Fruit fly (Drosophila melanogaster) whole organism, embryonic: ENCODE data around the gene CAH7.

Experiments
- Ada2b ChIP-seq: fragments of 200-800 bp; sonication (Bioruptor generic); IDR thresholded peaks from 2 replicates; pipeline ENCODE4 v1.3.6; 2022; ENCODE audit warnings: missing biosample characterization, missing genetic modification characterization
- Antp ChIP-seq: fragments of 200-800 bp; sonication (Bioruptor generic); optimal IDR thresholded peaks from 3 replicates; lab custom pipeline; 2016; ENCODE audit warnings: missing biosample characterization, missing genetic modification characterization
- Atf6 ChIP-seq: fragments of 200-800 bp; sonication (Bioruptor generic); IDR thresholded peaks from 2 replicates; pipeline ENCODE4 v1.3.6; 2022; ENCODE audit warnings: missing biosample characterization, missing genetic modification characterization
- C15 ChIP-seq: fragments of 200-800 bp; sonication (Bioruptor generic); IDR thresholded peaks from 3 replicates; pipeline ENCODE4 v1.3.6; 2022; ENCODE audit warnings: missing biosample characterization, missing genetic modification characterization
- CG1024 ChIP-seq: fragments of 200-800 bp; sonication (Bioruptor generic); IDR thresholded peaks from 2 replicates; pipeline ENCODE4 v1.3.6; 2022; ENCODE audit warnings: missing biosample characterization, missing genetic modification characterization
- CG14014 ChIP-seq: fragments of 200-800 bp; sonication (Bioruptor generic); IDR thresholded peaks from 2 replicates; pipeline ENCODE4 v1.3.6; 2022; ENCODE audit warnings: missing biosample characterization, missing genetic modification characterization
- CG16863 ChIP-seq: fragments of 200-800 bp; sonication (Bioruptor generic); optimal IDR thresholded peaks from 3 replicates; lab custom pipeline; 2016; ENCODE audit warnings: missing biosample characterization, missing genetic modification characterization
- CG2199 ChIP-seq: fragments of 200-800 bp; sonication (Bioruptor generic); IDR thresholded peaks from 3 replicates; pipeline ENCODE4 v1.3.6; 2022; ENCODE audit warnings: missing biosample characterization, missing genetic modification characterization
- CG30020 ChIP-seq: fragments of 200-800 bp; optimal IDR thresholded peaks from 2 replicates; lab custom pipeline; 2019; ENCODE audit warnings: missing biosample characterization, mild to moderate bottlenecking, missing genetic modification characterization, moderate library complexity
- CG34422 ChIP-seq: fragments of 200-800 bp; sonication (Bioruptor generic); IDR thresholded peaks from 3 replicates; pipeline ENCODE4 v1.3.6; 2022; ENCODE audit warnings: missing biosample characterization, missing genetic modification characterization
- CG5245 ChIP-seq: fragments of 200-800 bp; sonication (Bioruptor generic); optimal IDR thresholded peaks from 3 replicates; lab custom pipeline; 2016; ENCODE audit warnings: missing biosample characterization, missing genetic modification characterization
- CG6175 ChIP-seq: fragments of 200-800 bp; sonication (Bioruptor generic); IDR thresholded peaks from 3 replicates; pipeline ENCODE4 v1.3.6; 2022; ENCODE audit warnings: missing biosample characterization, missing genetic modification characterization
- CG6791 ChIP-seq: fragments of 200-800 bp; sonication (Bioruptor generic); IDR thresholded peaks from 3 replicates; pipeline ENCODE4 v1.3.6; 2022; ENCODE audit warnings: missing biosample characterization, missing genetic modification characterization; ENCODE audit not compliant: partially characterized antibody
- CG6854 ChIP-seq: fragments of 200-800 bp; sonication (Bioruptor generic); optimal IDR thresholded peaks from 3 replicates; lab custom pipeline; 2017; ENCODE audit warnings: missing biosample characterization, mild to moderate bottlenecking, missing genetic modification characterization
- CG7987 ChIP-seq: fragments of 200-800 bp; sonication (Bioruptor generic); optimal IDR thresholded peaks from 2 replicates; lab custom pipeline; 2018; ENCODE audit warnings: missing biosample characterization, mild to moderate bottlenecking, missing genetic modification characterization, moderate library complexity
- CG8089 ChIP-seq: fragments of 200-800 bp; sonication (Bioruptor generic); optimal IDR thresholded peaks from 3 replicates; lab custom pipeline; 2016; ENCODE audit warnings: missing biosample characterization, missing genetic modification characterization
- CG8281 ChIP-seq: fragments of 200-800 bp; sonication (Bioruptor generic); optimal IDR thresholded peaks from 2 replicates; lab custom pipeline; 2018; ENCODE audit warnings: missing biosample characterization, mild to moderate bottlenecking, missing genetic modification characterization, moderate library complexity
- CG8388 ChIP-seq: fragments of 200-800 bp; sonication (Bioruptor generic); optimal IDR thresholded peaks from 2 replicates; lab custom pipeline; 2019; ENCODE audit warnings: missing biosample characterization, mild to moderate bottlenecking, missing genetic modification characterization, moderate library complexity
- D19B ChIP-seq: fragments of 200-800 bp; sonication (Bioruptor generic); optimal IDR thresholded peaks from 2 replicates; lab custom pipeline; 2017; ENCODE audit warnings: missing biosample characterization, mild to moderate bottlenecking, missing genetic modification characterization
- Dip3 ChIP-seq: fragments of 200-800 bp; sonication (Bioruptor generic); optimal IDR thresholded peaks from 3 replicates; lab custom pipeline; 2016; ENCODE audit warnings: missing biosample characterization, missing genetic modification characterization
- Doc2 ChIP-seq: fragments of 200-800 bp; sonication (Bioruptor generic); IDR thresholded peaks from 2 replicates; pipeline ENCODE4 v1.3.6; 2022; ENCODE audit warnings: missing biosample characterization, missing genetic modification characterization
- Doc3 ChIP-seq: fragments of 200-800 bp; sonication (Bioruptor generic); IDR thresholded peaks from 3 replicates; pipeline ENCODE4 v1.3.6; 2022; ENCODE audit warnings: missing biosample characterization, missing genetic modification characterization; ENCODE audit not compliant: partially characterized antibody
- Elba2 ChIP-seq: fragments of 200-800 bp; sonication (Bioruptor generic); optimal IDR thresholded peaks from 3 replicates; lab custom pipeline; 2016; ENCODE audit warnings: missing biosample characterization, missing genetic modification characterization
- MBD-R2 ChIP-seq: fragments of 200-800 bp; sonication (Bioruptor generic); IDR thresholded peaks from 2 replicates; pipeline ENCODE4 v1.3.6; 2022; ENCODE audit warnings: missing biosample characterization, missing genetic modification characterization
- Mrtf ChIP-seq: fragments of 200-800 bp; sonication (Bioruptor generic); IDR thresholded peaks from 3 replicates; pipeline ENCODE4 v1.3.6; 2022; ENCODE audit warnings: missing biosample characterization, missing genetic modification characterization
- NFAT ChIP-seq: fragments of 200-800 bp; sonication (Bioruptor generic); IDR thresholded peaks from 2 replicates; pipeline ENCODE4 v1.3.6; 2022; ENCODE audit warnings: missing biosample characterization, missing genetic modification characterization
- Oaz ChIP-seq: fragments of 200-800 bp; sonication (Bioruptor generic); IDR thresholded peaks from 2 replicates; pipeline ENCODE4 v1.3.6; 2022; ENCODE audit warnings: missing biosample characterization, missing genetic modification characterization
- Pdp1 ChIP-seq, 2 experiments: fragments of 200-800 bp; sonication (Bioruptor generic); optimal IDR thresholded peaks; 3 replicates each; lab custom pipeline; 2016; ENCODE audit warnings: missing biosample characterization in 2 of 2, missing genetic modification characterization in 2 of 2, mild to moderate bottlenecking in 1 of 2, moderate library complexity in 1 of 2
- Six4 ChIP-seq: fragments of 200-800 bp; sonication (Bioruptor generic); optimal IDR thresholded peaks from 2 replicates; lab custom pipeline; 2016; ENCODE audit warnings: missing biosample characterization, missing genetic modification characterization
- Spps ChIP-seq: fragments of 200-800 bp; sonication (Bioruptor generic); optimal IDR thresholded peaks from 2 replicates; lab custom pipeline; 2018; ENCODE audit warnings: missing biosample characterization, mild to moderate bottlenecking, missing genetic modification characterization
- Sry-β ChIP-seq: fragments of 200-800 bp; sonication (Bioruptor generic); optimal IDR thresholded peaks from 2 replicates; lab custom pipeline; 2018; ENCODE audit warnings: missing biosample characterization, mild to moderate bottlenecking, missing genetic modification characterization, moderate library complexity
- Sry-δ ChIP-seq: fragments of 200-800 bp; sonication (Bioruptor generic); optimal IDR thresholded peaks from 2 replicates; lab custom pipeline; 2016; ENCODE audit warnings: missing biosample characterization, missing genetic modification characterization
- br ChIP-seq: fragments of >200 bp; optimal IDR thresholded peaks from 2 replicates; lab custom pipeline; 2017
- caup ChIP-seq: fragments of 200-800 bp; sonication (Bioruptor generic); optimal IDR thresholded peaks from 3 replicates; lab custom pipeline; 2017; ENCODE audit warnings: missing biosample characterization, mild to moderate bottlenecking, missing genetic modification characterization, moderate library complexity; ENCODE audit not compliant: severe bottlenecking
- chm ChIP-seq: fragments of 200-800 bp; sonication (Bioruptor generic); IDR thresholded peaks from 2 replicates; pipeline ENCODE4 v1.3.6; 2022; ENCODE audit warnings: missing biosample characterization, missing genetic modification characterization
- dati ChIP-seq: fragments of 200-800 bp; sonication (Bioruptor generic); IDR thresholded peaks from 2 replicates; pipeline ENCODE4 v1.3.6; 2022; ENCODE audit warnings: missing biosample characterization, missing genetic modification characterization
- dimm ChIP-seq: fragments of 200-800 bp; sonication (Bioruptor generic); IDR thresholded peaks from 2 replicates; pipeline ENCODE4 v1.3.6; 2022; ENCODE audit warnings: missing biosample characterization, missing genetic modification characterization
- ewg ChIP-seq: fragments of 200-800 bp; sonication (Bioruptor generic); optimal IDR thresholded peaks from 3 replicates; lab custom pipeline; 2017; ENCODE audit warnings: mild to moderate bottlenecking, missing biosample characterization, missing genetic modification reagents, missing genetic modification characterization
- gce ChIP-seq: fragments of 200-800 bp; sonication (Bioruptor generic); IDR thresholded peaks from 3 replicates; pipeline ENCODE4 v1.3.6; 2022; ENCODE audit warnings: missing biosample characterization, missing genetic modification characterization
- hkb ChIP-seq, 2 experiments: fragments of 200-800 bp in 1 of 2; fragments of >200 bp in 1 of 2; sonication (Bioruptor generic) in 1 of 2; IDR thresholded peaks in 1 of 2; optimal IDR thresholded peaks in 1 of 2; 2 replicates each; pipeline versions ENCODE4 v1.3.6 to Lab custom; 2017 to 2022; ENCODE audit warnings: missing biosample characterization in 1 of 2, missing genetic modification characterization in 1 of 2
- klu ChIP-seq: fragments of 200-800 bp; sonication (Bioruptor generic); IDR thresholded peaks from 2 replicates; pipeline ENCODE4 v1.3.6; 2022; ENCODE audit warnings: missing biosample characterization, missing genetic modification characterization
- nau ChIP-seq: fragments of 200-800 bp; sonication (Bioruptor generic); optimal IDR thresholded peaks from 3 replicates; lab custom pipeline; 2017; ENCODE audit warnings: missing biosample characterization, mild to moderate bottlenecking, missing genetic modification characterization, missing genetic modification reagents
- otp ChIP-seq: fragments of 200-800 bp; sonication (Bioruptor generic); IDR thresholded peaks from 3 replicates; pipeline ENCODE4, ENCODE4 v1.3.6; 2022; ENCODE audit warnings: missing biosample characterization, missing genetic modification characterization
- pho ChIP-seq: fragments of 200-800 bp; sonication (Bioruptor generic); optimal IDR thresholded peaks from 2 replicates; lab custom pipeline; 2016; ENCODE audit warnings: missing biosample characterization, missing genetic modification characterization
- pita ChIP-seq: fragments of 200-800 bp; sonication (Bioruptor generic); optimal IDR thresholded peaks from 2 replicates; lab custom pipeline; 2017; ENCODE audit warnings: missing biosample characterization, mild to moderate bottlenecking, missing genetic modification characterization
- prd ChIP-seq, 3 experiments: fragments of >200 bp in 2 of 3; fragments of 200-800 bp in 1 of 3; sonication (Bioruptor generic) in 1 of 3; optimal IDR thresholded peaks in 2 of 3; IDR thresholded peaks in 1 of 3; 2 replicates in 2 of 3; 3 replicates in 1 of 3; pipeline versions ENCODE4 v1.3.6 to Lab custom; 2017 to 2022; ENCODE audit warnings: missing biosample characterization in 1 of 3, missing genetic modification characterization in 1 of 3
- ranshi ChIP-seq: fragments of 200-800 bp; sonication (Bioruptor generic); IDR thresholded peaks from 2 replicates; pipeline ENCODE4 v1.3.6; 2022; ENCODE audit warnings: missing biosample characterization, missing genetic modification characterization
- sim ChIP-seq: fragments of 200-800 bp; sonication (Bioruptor generic); IDR thresholded peaks from 2 replicates; pipeline ENCODE4 v1.3.6; 2022; ENCODE audit warnings: missing biosample characterization, missing genetic modification characterization
- stwl ChIP-seq: fragments of 200-800 bp; sonication (Bioruptor generic); optimal IDR thresholded peaks from 3 replicates; lab custom pipeline; 2018; ENCODE audit warnings: missing biosample characterization, mild to moderate bottlenecking, missing genetic modification characterization, moderate library complexity
- unpg ChIP-seq: fragments of 200-800 bp; sonication (Bioruptor generic); optimal IDR thresholded peaks from 3 replicates; lab custom pipeline; 2018; ENCODE audit warnings: missing biosample characterization, mild to moderate bottlenecking, missing genetic modification characterization, moderate library complexity
- usp ChIP-seq: fragments of >200 bp; optimal IDR thresholded peaks from 2 replicates; lab custom pipeline; 2017; ENCODE audit warnings: missing biosample characterization, missing genetic modification characterization

CAH7 gene

dm6 chr3R:10168483-10169064, 56.5 kb downstream of the CAH7 start (continued):
- TF ChIP-seq CG34422 (GFP tag; lab: Robert Waterston, UW) (no peak), pho (GFP tag; lab: Kevin White, UChicago) (peak; percentile 25), unpg (GFP tag; lab: Kevin White, UChicago) (peak; percentile 66), Elba2 (GFP tag; lab: Kevin White, UChicago) (no peak), CG6175 (GFP tag; lab: Robert Waterston, UW) (no peak), Spps (tag; lab: Kevin White, UChicago) (no peak), CG7987 (GFP tag; lab: Kevin White, UChicago) (no peak), CG2199 (GFP tag; lab: Robert Waterston, UW) (no peak), D19B (GFP tag; lab: Kevin White, UChicago) (no peak), nau (GFP tag; lab: Kevin White, UChicago) (no peak), klu (GFP tag; lab: Robert Waterston, UW) (no peak), prd (optimal IDR thresholded peaks at IDR 0.05; lab: Kevin White, UChicago) (no peak), prd (GFP tag; IDR thresholded peaks at IDR 0.05; lab: Robert Waterston, UW) (peak; percentile 26; the same call in 2 of the 3 replicates), CG8281 (tag; lab: Kevin White, UChicago) (peak; percentile 25), CG1024 (no peak), Six4 (no peak), hkb (optimal IDR thresholded peaks at IDR 0.05; lab: Kevin White, UChicago) (no peak), hkb (GFP tag; IDR thresholded peaks at IDR 0.05; lab: Robert Waterston, UW) (0 out of 2 replicates have a peak, but pooled peaks have one; percentile 17), Pdp1 (GFP tag; optimal IDR thresholded peaks at IDR 0.05; lab: Kevin White, UChicago) (peak in 1 of 2 experiments; percentile 16), CG6854 (GFP tag; lab: Kevin White, UChicago) (no peak), pita (GFP tag; lab: Kevin White, UChicago) (no peak), CG6791 (GFP tag; lab: Robert Waterston, UW) (no peak), CG30020 (tag; lab: Kevin White, UChicago) (no peak), gce (GFP tag; lab: Robert Waterston, UW) (0 out of 3 replicates have a peak, but pooled peaks have one; percentile 20), MBD-R2 (no peak), br (lab: Kevin White, UChicago) (no peak), Doc3 (no peak), CG16863 (GFP tag; lab: Kevin White, UChicago) (no peak), C15 (GFP tag; lab: Robert Waterston, UW) (no peak), Ada2b (GFP tag; lab: Robert Waterston, UW) (no peak), ranshi (GFP tag; lab: Robert Waterston, UW) (no peak), Sry-β (GFP tag; lab: Kevin White, UChicago) (no peak), Mrtf (GFP tag; lab: Robert Waterston, UW) (no peak), Antp (GFP tag; lab: Kevin White, UChicago) (no peak), stwl (no peak), caup (GFP tag; lab: Kevin White, UChicago) (no peak), sim (GFP tag; lab: Robert Waterston, UW) (no peak), dati (GFP tag; lab: Robert Waterston, UW) (no peak), chm (GFP tag; lab: Robert Waterston, UW) (no peak), usp (no peak), Doc2 (GFP tag; lab: Robert Waterston, UW) (no peak), ewg (GFP tag; lab: Kevin White, UChicago) (peak; percentile 13), CG8089 (GFP tag; lab: Kevin White, UChicago) (no peak), Oaz (no peak), Atf6 (GFP tag; lab: Robert Waterston, UW) (peak; percentile 57), CG14014 (GFP tag; lab: Robert Waterston, UW) (peak; percentile 58), dimm (no peak), Dip3 (GFP tag; lab: Kevin White, UChicago) (no peak), otp (GFP tag; lab: Robert Waterston, UW) (peak; percentile 57; the same call in 2 of the 3 replicates), Sry-δ (GFP tag; lab: Kevin White, UChicago) (no peak), CG5245 (GFP tag; lab: Kevin White, UChicago) (no peak), NFAT (GFP tag; lab: Robert Waterston, UW) (no peak), CG8388 (GFP tag; lab: Kevin White, UChicago) (peak; percentile 26)
